Fruit fly (Drosophila melanogaster) whole organism, adult: Measurements from ENCODE around the gene CG13043.

Source experiments
- CG11617 ChIP-seq: fragments of 200-800 bp; sonication (Bioruptor generic); optimal IDR thresholded peaks from 2 replicates; lab custom pipeline; 2017; ENCODE audit warnings: mild to moderate bottlenecking, missing biosample characterization, missing genetic modification reagents, missing genetic modification characterization
- CG5204 ChIP-seq: fragments of 200-800 bp; sonication (Bioruptor generic); optimal IDR thresholded peaks from 2 replicates; lab custom pipeline; 2016; ENCODE audit warnings: missing biosample characterization, missing genetic modification characterization
- Hr96 ChIP-seq: fragments of 200-800 bp; sonication (Bioruptor generic); optimal IDR thresholded peaks from 2 replicates; lab custom pipeline; 2016; ENCODE audit warnings: missing biosample characterization, missing genetic modification characterization
- toe ChIP-seq: fragments of 200-800 bp; sonication (Bioruptor generic); optimal IDR thresholded peaks from 2 replicates; lab custom pipeline; 2016; ENCODE audit warnings: missing biosample characterization, missing genetic modification characterization

DNA sequence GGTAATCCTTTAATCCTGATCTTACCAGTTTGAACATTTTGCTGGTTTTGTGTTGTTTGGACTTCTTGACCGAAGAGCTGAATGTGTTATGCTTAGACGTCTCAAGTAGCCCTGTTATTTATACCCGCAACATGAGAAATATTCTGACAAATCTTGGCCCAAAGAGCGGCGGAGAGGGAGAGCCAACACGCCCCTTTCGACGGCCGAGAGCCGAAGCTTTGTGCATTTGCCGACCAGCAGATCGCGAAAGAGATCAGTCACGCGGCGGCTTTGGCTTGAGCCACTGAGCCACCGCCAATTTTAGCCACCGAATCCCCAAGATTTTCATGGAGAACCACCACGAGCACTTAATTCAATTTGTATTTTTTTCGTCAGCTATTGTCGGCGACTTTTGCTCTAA, 10.2 kb downstream of the CG13043 start, which contains the start of gene CG4962:
- TF ChIP-seq Hr96: no peak
- TF ChIP-seq CG5204: no peak
- TF ChIP-seq CG11617: no peak
- no peak for TF ChIP-seq toe (GFP tag; lab: Kevin White, UChicago)
